Fruit fly (Drosophila melanogaster) whole organism, prepupa: ENCODE results near the gene psidin.

Experiments
- CG10631 ChIP-seq: fragments of 200-800 bp; sonication (Bioruptor generic); optimal IDR thresholded peaks from 2 replicates; lab custom pipeline; 2016; ENCODE audit warnings: missing biosample characterization, missing genetic modification characterization
- CG11294 ChIP-seq: fragments of 200-800 bp; sonication (Bioruptor generic); IDR thresholded peaks from 2 replicates; pipeline ENCODE4 v1.3.6; 2022; ENCODE audit warnings: missing biosample characterization, missing genetic modification characterization
- CG11902 ChIP-seq: fragments of 200-800 bp; sonication (Bioruptor generic); optimal IDR thresholded peaks from 3 replicates; lab custom pipeline; 2016; ENCODE audit warnings: missing biosample characterization, missing genetic modification characterization
- CG1621 ChIP-seq: fragments of 200-800 bp; sonication (Bioruptor generic); optimal IDR thresholded peaks from 3 replicates; lab custom pipeline; 2018; ENCODE audit warnings: missing biosample characterization, mild to moderate bottlenecking, missing genetic modification characterization
- CG3032 ChIP-seq: fragments of 200-800 bp; optimal IDR thresholded peaks from 2 replicates; lab custom pipeline; 2019; ENCODE audit warnings: missing biosample characterization, mild to moderate bottlenecking, missing genetic modification characterization, moderate library complexity
- CG31627 ChIP-seq: fragments of 200-800 bp; sonication (Bioruptor generic); optimal IDR thresholded peaks from 3 replicates; lab custom pipeline; 2016; ENCODE audit warnings: missing biosample characterization, missing genetic modification characterization
- CG4318 ChIP-seq: fragments of 200-800 bp; sonication (Bioruptor generic); optimal IDR thresholded peaks from 3 replicates; lab custom pipeline; 2017; ENCODE audit warnings: missing biosample characterization, mild to moderate bottlenecking, missing genetic modification characterization
- CG6276 ChIP-seq: fragments of 200-800 bp; sonication (Bioruptor generic); optimal IDR thresholded peaks from 2 replicates; lab custom pipeline; 2017; ENCODE audit warnings: missing biosample characterization, mild to moderate bottlenecking, missing genetic modification characterization
- CG6792 ChIP-seq: fragments of 200-800 bp; sonication (Bioruptor generic); optimal IDR thresholded peaks from 3 replicates; lab custom pipeline; 2016; ENCODE audit warnings: missing biosample characterization, missing genetic modification characterization
- CG7368 ChIP-seq: fragments of 200-800 bp; sonication (Bioruptor generic); optimal IDR thresholded peaks from 3 replicates; lab custom pipeline; 2016; ENCODE audit warnings: missing biosample characterization, missing genetic modification characterization
- CG8119 ChIP-seq: fragments of 200-800 bp; sonication (Bioruptor generic); IDR thresholded peaks from 3 replicates; pipeline ENCODE4 v1.3.6; 2022; ENCODE audit warnings: missing biosample characterization, missing genetic modification characterization
- CG8319 ChIP-seq: fragments of 200-800 bp; sonication (Bioruptor generic); optimal IDR thresholded peaks from 3 replicates; lab custom pipeline; 2016; ENCODE audit warnings: missing biosample characterization, missing genetic modification characterization
- Eip75B ChIP-seq: fragments of 200-800 bp; sonication (Bioruptor generic); optimal IDR thresholded peaks from 3 replicates; lab custom pipeline; 2016; ENCODE audit warnings: missing biosample characterization, missing genetic modification characterization
- Eip78C ChIP-seq: fragments of 200-800 bp; sonication (Bioruptor generic); peaks from one replicate; lab custom pipeline; 2016; ENCODE audit warnings: missing biosample characterization, missing genetic modification characterization
- Eip93F ChIP-seq: fragments of 200-800 bp; sonication (Bioruptor generic); optimal IDR thresholded peaks from 2 replicates; lab custom pipeline; 2016; ENCODE audit warnings: missing biosample characterization, mild to moderate bottlenecking, missing genetic modification characterization
- Ets96B ChIP-seq: fragments of 200-800 bp; optimal IDR thresholded peaks from 2 replicates; lab custom pipeline; 2019; ENCODE audit warnings: missing biosample characterization, mild to moderate bottlenecking, missing genetic modification characterization, moderate library complexity
- Gug ChIP-seq: fragments of 200-800 bp; sonication (Bioruptor generic); IDR thresholded peaks from 2 replicates; pipeline ENCODE4 v1.3.6; 2022; ENCODE audit warnings: missing biosample characterization, missing genetic modification characterization
- Hr4 ChIP-seq: fragments of 200-800 bp; sonication (Bioruptor generic); optimal IDR thresholded peaks from 3 replicates; lab custom pipeline; 2016; ENCODE audit warnings: missing biosample characterization, missing genetic modification characterization
- Lpt ChIP-seq: fragments of 200-800 bp; sonication (Bioruptor generic); optimal IDR thresholded peaks from 3 replicates; lab custom pipeline; 2016; ENCODE audit warnings: missing biosample characterization, missing genetic modification characterization
- Smox ChIP-seq: fragments of 200-800 bp; sonication (Bioruptor generic); optimal IDR thresholded peaks from 3 replicates; lab custom pipeline; 2016; ENCODE audit warnings: missing biosample characterization, missing genetic modification characterization
- Sox14 ChIP-seq: fragments of 200-800 bp; sonication (Bioruptor generic); optimal IDR thresholded peaks from 3 replicates; lab custom pipeline; 2016; ENCODE audit warnings: missing biosample characterization, missing genetic modification characterization
- Sox15 ChIP-seq: fragments of 200-800 bp; sonication (Bioruptor generic); optimal IDR thresholded peaks from 3 replicates; lab custom pipeline; 2016; ENCODE audit warnings: missing biosample characterization, missing genetic modification characterization
- achi ChIP-seq: fragments of 200-800 bp; sonication (Bioruptor generic); optimal IDR thresholded peaks from 3 replicates; lab custom pipeline; 2016; ENCODE audit warnings: missing biosample characterization, missing genetic modification characterization
- cyc ChIP-seq: fragments of 200-800 bp; sonication (Bioruptor generic); optimal IDR thresholded peaks from 3 replicates; lab custom pipeline; 2016; ENCODE audit warnings: missing biosample characterization, missing genetic modification characterization
- dac ChIP-seq: fragments of 200-800 bp; sonication (Bioruptor generic); optimal IDR thresholded peaks from 2 replicates; lab custom pipeline; 2017; ENCODE audit warnings: missing biosample characterization, mild to moderate bottlenecking, missing genetic modification characterization
- dsx ChIP-seq: fragments of 200-800 bp; optimal IDR thresholded peaks from 3 replicates; lab custom pipeline; 2019; ENCODE audit warnings: missing biosample characterization, mild to moderate bottlenecking, missing genetic modification characterization, moderate library complexity; ENCODE audit not compliant: poor library complexity, severe bottlenecking
- eg ChIP-seq: fragments of 200-800 bp; sonication (Bioruptor generic); IDR thresholded peaks from 3 replicates; pipeline ENCODE4 v1.3.6; 2022; ENCODE audit warnings: missing biosample characterization, missing genetic modification characterization
- fd85E ChIP-seq: fragments of 200-800 bp; sonication (Bioruptor generic); optimal IDR thresholded peaks from 3 replicates; lab custom pipeline; 2016; ENCODE audit warnings: missing biosample characterization, missing genetic modification characterization
- fkh ChIP-seq: fragments of 200-800 bp; sonication (Bioruptor generic); optimal IDR thresholded peaks from 3 replicates; lab custom pipeline; 2017; ENCODE audit warnings: missing biosample characterization, mild to moderate bottlenecking, missing genetic modification characterization, moderate library complexity
- lz ChIP-seq: fragments of 200-800 bp; sonication (Bioruptor generic); optimal IDR thresholded peaks from 3 replicates; lab custom pipeline; 2016; ENCODE audit warnings: missing biosample characterization, missing genetic modification characterization
- svp ChIP-seq: fragments of 200-800 bp; sonication (Bioruptor generic); peaks from one replicate; lab custom pipeline; 2016; ENCODE audit warnings: missing biosample characterization, missing genetic modification characterization
- topi ChIP-seq: fragments of 200-800 bp; sonication (Bioruptor generic); optimal IDR thresholded peaks from 3 replicates; lab custom pipeline; 2016; ENCODE audit warnings: missing biosample characterization, missing genetic modification characterization
- vri ChIP-seq: fragments of 200-800 bp; sonication (Bioruptor generic); optimal IDR thresholded peaks from 3 replicates; lab custom pipeline; 2016; ENCODE audit warnings: missing biosample characterization, mild to moderate bottlenecking, missing genetic modification characterization

The psidin gene

DNA sequence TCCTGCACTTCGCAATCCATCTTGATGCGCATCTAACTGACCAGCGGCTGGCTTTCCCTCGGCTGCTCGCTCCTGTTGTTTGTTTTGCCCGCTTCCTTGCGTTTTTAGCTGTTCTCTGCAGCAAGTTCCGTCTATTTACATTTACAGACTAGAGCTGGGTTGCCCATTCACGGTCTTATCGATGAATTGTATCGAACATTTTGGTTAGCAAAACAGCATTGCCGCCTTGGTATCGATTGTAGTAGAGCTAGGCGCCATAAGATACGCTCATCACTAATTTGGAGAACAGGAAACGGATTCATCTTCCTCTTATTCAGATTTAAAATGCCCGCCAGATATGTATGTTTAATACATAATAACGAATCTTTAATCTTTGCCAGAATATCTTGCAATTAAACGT is 14.4 kb downstream of the psidin start, which contains the start of gene Regnase-1 (continued):
- TF ChIP-seq achi (GFP tag; lab: Kevin White, UChicago) (peak; percentile 76), Eip75B (GFP tag; lab: Kevin White, UChicago) (peak; percentile 84), Smox (GFP tag; lab: Kevin White, UChicago) (peak; percentile 77), CG4318 (GFP tag; lab: Kevin White, UChicago) (no peak), lz (GFP tag; lab: Kevin White, UChicago) (peak; percentile 85), fd85E (peak; percentile 84), CG8119 (GFP tag; lab: Robert Waterston, UW) (no peak), CG31627 (GFP tag; lab: Kevin White, UChicago) (peak; percentile 78)

DNA sequence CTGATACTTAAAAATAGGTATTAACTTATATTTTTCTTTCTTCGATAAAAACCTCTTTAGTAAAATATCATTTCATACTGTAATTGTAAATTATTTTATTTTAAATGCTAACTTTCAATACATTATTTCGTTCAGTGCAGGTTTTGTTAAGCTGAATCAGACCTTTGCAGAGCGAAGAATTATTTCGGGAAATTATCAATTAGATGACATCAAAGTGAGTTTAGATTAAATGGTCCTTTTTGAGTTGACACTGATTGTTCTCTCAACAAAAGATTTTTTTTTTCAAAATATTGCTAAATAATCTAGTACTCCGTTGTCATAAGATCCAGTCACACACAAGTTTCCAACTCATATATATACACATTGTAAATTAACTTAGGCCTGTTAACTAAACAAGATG is 21.0 kb downstream of the psidin start, which contains the start of the genes CG33934 and Indy-2:
Gene CG33934 (plus strand): TSS at position 301 of the 400 bp plus-strand sequence.
Gene Indy-2 (plus strand): TSS at position 301 of the 400 bp plus-strand sequence.
- TF ChIP-seq CG1621 (tag; lab: Kevin White, UChicago): no peak
- TF ChIP-seq CG7368 (GFP tag; lab: Kevin White, UChicago): no peak
- TF ChIP-seq Eip78C: no peak
- no peak for TF ChIP-seq CG11294 (GFP tag; lab: Robert Waterston, UW)
- no peak for TF ChIP-seq CG10631 (GFP tag; lab: Kevin White, UChicago)
- TF ChIP-seq CG8119 (GFP tag; lab: Robert Waterston, UW): no peak
- TF ChIP-seq Sox15 (GFP tag; lab: Kevin White, UChicago): no peak
- no peak for TF ChIP-seq cyc (GFP tag; lab: Kevin White, UChicago)
- no peak for TF ChIP-seq Lpt (GFP tag; lab: Kevin White, UChicago)
- TF ChIP-seq dac: no peak
- no peak for TF ChIP-seq eg
- TF ChIP-seq topi: no peak
- TF ChIP-seq CG4318 (GFP tag; lab: Kevin White, UChicago): no peak
- no peak for TF ChIP-seq achi (GFP tag; lab: Kevin White, UChicago)
- TF ChIP-seq CG8319 (GFP tag; lab: Kevin White, UChicago): no peak
- no peak for TF ChIP-seq CG3032 (tag; lab: Kevin White, UChicago)
- no peak for TF ChIP-seq Ets96B
- TF ChIP-seq CG31627 (GFP tag; lab: Kevin White, UChicago): no peak
- TF ChIP-seq fkh (GFP tag; lab: Kevin White, UChicago): no peak
- TF ChIP-seq lz (GFP tag; lab: Kevin White, UChicago): no peak
- TF ChIP-seq, all 60 proteins: peak for 0

DNA sequence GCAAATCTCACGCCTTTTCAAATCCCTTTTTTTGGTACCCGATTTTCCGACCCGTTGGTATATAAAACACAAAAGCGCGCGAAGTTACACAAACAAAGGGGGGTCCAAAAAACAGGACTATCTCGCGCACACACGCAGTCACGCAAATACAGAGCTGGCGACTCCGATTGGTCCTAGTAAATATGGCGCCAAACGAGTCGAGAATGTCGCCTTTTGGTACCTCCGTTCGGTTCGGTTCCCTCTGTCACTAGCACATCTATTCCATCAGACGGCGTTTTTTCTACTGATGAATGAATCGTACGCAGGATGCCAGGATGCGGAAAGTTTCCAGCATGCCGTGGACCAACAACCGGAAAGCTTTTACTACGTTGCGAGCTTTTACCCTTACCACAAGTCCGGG is 34.3 kb downstream of the psidin start, which contains the start of gene CG17193:
Gene CG17193 (minus strand): TSS at position 289 of the 400 bp plus-strand sequence.
- TF ChIP-seq vri (no peak), dsx (GFP tag; lab: Kevin White, UChicago) (no peak), CG10631 (GFP tag; lab: Kevin White, UChicago) (no peak), Gug (GFP tag; lab: Robert Waterston, UW) (no peak), CG4318 (GFP tag; lab: Kevin White, UChicago) (no peak), eg (no peak), Hr4 (GFP tag; lab: Kevin White, UChicago) (no peak), Eip75B (GFP tag; lab: Kevin White, UChicago) (no peak), CG11902 (GFP tag; lab: Kevin White, UChicago) (no peak), CG6276 (GFP tag; lab: Kevin White, UChicago) (no peak), CG8319 (GFP tag; lab: Kevin White, UChicago) (no peak)

DNA sequence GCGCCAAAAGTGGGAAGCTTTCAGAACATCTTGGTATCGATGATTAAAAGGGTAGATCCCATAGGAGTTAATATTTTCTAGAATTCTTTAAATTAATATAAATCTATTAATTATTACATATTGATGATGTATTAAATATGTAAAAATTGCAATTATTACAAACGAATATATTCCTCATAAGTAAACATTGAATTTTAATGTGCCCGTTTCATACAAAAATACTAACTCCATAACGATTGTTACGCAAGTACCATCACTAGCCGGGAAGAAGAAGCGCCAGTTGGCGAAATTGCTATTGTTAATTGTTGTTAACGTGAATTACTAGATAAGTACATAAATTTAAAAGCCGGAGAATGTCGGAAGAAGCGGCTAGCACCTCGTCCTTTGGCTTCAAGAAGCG is 36.0 kb downstream of the psidin start, which contains the start of gene mdlc:
Gene mdlc (plus strand): TSS at position 248 of the 400 bp plus-strand sequence.
- TF ChIP-seq fkh (GFP tag; lab: Kevin White, UChicago) (peak; percentile 87), svp (peak; percentile 71), CG10631 (GFP tag; lab: Kevin White, UChicago) (peak; percentile 14), CG6792 (GFP tag; lab: Kevin White, UChicago) (no peak)

DNA sequence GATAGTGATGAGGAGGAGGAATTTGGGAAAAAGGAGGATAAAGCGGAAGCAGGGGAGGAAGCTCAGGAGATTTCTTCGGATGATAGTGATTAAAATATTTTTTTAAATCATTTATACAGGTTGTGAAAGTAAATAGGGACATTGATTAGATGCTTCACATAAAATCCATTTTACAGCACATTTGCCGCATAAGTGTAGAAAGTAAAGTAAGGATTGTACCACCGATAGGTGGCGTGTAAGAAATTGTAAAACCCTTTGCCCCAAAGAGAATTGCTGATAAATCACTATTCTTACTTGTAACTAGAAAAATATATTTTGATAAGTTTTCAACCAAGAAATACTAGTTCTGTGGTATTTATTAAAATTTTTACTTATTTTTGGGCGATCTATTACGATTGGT is 37.5 kb downstream of the psidin start:
- TF ChIP-seq Gug (GFP tag; lab: Robert Waterston, UW) (no peak), Sox14 (GFP tag; lab: Kevin White, UChicago) (no peak), Ets96B (no peak), Eip93F (GFP tag; lab: Kevin White, UChicago) (no peak), lz (GFP tag; lab: Kevin White, UChicago) (no peak)
